Fruit fly (Drosophila melanogaster): ENCODE data around the gene Tsp86D.

Tsp86D gene

dm6 chr3R:10836924-10837323 lies 31.6 kb upstream of the Tsp86D start:
- TF ChIP-seq CG4404 (GFP tag; IDR thresholded peaks at IDR 0.05), result no peak
- TF ChIP-seq CG11247 (GFP tag; IDR thresholded peaks at IDR 0.05), result no peak
- TF ChIP-seq gt (GFP tag; IDR thresholded peaks at IDR 0.05), result no peak
- no peak for TF ChIP-seq Usf (GFP tag; optimal IDR thresholded peaks at IDR 0.05)
- peak; percentile 32 for TF ChIP-seq Med (GFP tag)
- no peak for TF ChIP-seq Xrp1 (GFP tag; IDR thresholded peaks at IDR 0.05)
- no peak for TF ChIP-seq lmd (GFP tag; IDR thresholded peaks at IDR 0.05)
- TF ChIP-seq oc (tag; optimal IDR thresholded peaks at IDR 0.05), result peak; percentile 44
- no peak for TF ChIP-seq Optix (GFP tag; IDR thresholded peaks at IDR 0.05)
- no peak for TF ChIP-seq CG6689 (GFP tag; IDR thresholded peaks at IDR 0.05)
- no peak for TF ChIP-seq CG2875 (GFP tag; optimal IDR thresholded peaks at IDR 0.05)
- TF ChIP-seq CG2199 (GFP tag; IDR thresholded peaks at IDR 0.05), result no peak
- no peak for TF ChIP-seq Atf3 (GFP tag; optimal IDR thresholded peaks at IDR 0.05)
- no peak for TF ChIP-seq crp (GFP tag; optimal IDR thresholded peaks at IDR 0.05)
- peak; percentile 98 for TF ChIP-seq CG10431 (GFP tag; optimal IDR thresholded peaks at IDR 0.05)
- no peak for TF ChIP-seq CG6175 (GFP tag; IDR thresholded peaks at IDR 0.05)
- no peak for TF ChIP-seq CG32532 (GFP tag; IDR thresholded peaks at IDR 0.05)
- TF ChIP-seq ranshi (GFP tag; IDR thresholded peaks at IDR 0.05), result no peak
- no peak for TF ChIP-seq CG9215 (GFP tag; IDR thresholded peaks at IDR 0.05)
- no peak for TF ChIP-seq chinmo (GFP tag; IDR thresholded peaks at IDR 0.05; ENCODE audit: partially characterized antibody)
- no peak for TF ChIP-seq Taf1 (GFP tag; IDR thresholded peaks at IDR 0.05)
- TF ChIP-seq repo (GFP tag; optimal IDR thresholded peaks at IDR 0.05), result no peak
- peak; percentile 91 for TF ChIP-seq Blimp-1 (GFP tag; optimal IDR thresholded peaks at IDR 0.05)
- TF ChIP-seq B-H1 (GFP tag; IDR thresholded peaks at IDR 0.05), result no peak
- TF ChIP-seq CG2116 (GFP tag; optimal IDR thresholded peaks at IDR 0.05), result no peak
- TF ChIP-seq cg (GFP tag; optimal IDR thresholded peaks at IDR 0.05), result no peak
- TF ChIP-seq wdn (GFP tag; IDR thresholded peaks at IDR 0.05), result no peak
- TF ChIP-seq Aef1 (GFP tag; IDR thresholded peaks at IDR 0.05), result no peak
- no peak for TF ChIP-seq zf30C (GFP tag; optimal IDR thresholded peaks at IDR 0.05)
- no peak for TF ChIP-seq vvl (GFP tag; IDR thresholded peaks at IDR 0.05)
- TF ChIP-seq al (GFP tag; IDR thresholded peaks at IDR 0.05), result no peak
- no peak for TF ChIP-seq CG3847 (GFP tag; IDR thresholded peaks at IDR 0.05)
- no peak for TF ChIP-seq crol (GFP tag; IDR thresholded peaks at IDR 0.05)
- TF ChIP-seq Ets65A (GFP tag), result peak; percentile 34
- no peak for TF ChIP-seq CG8944 (GFP tag; optimal IDR thresholded peaks at IDR 0.05)
- TF ChIP-seq insv (GFP tag; optimal IDR thresholded peaks at IDR 0.05), result no peak
- TF ChIP-seq Sin3A (optimal IDR thresholded peaks at IDR 0.05), result no peak

dm6 chr3R:10842422-10842821 lies 26.1 kb upstream of the Tsp86D start:
- TF ChIP-seq seq (GFP tag; IDR thresholded peaks at IDR 0.05), result no peak
- TF ChIP-seq BtbVII (GFP tag; optimal IDR thresholded peaks at IDR 0.05), result no peak
- no peak for TF ChIP-seq HmgD (GFP tag; optimal IDR thresholded peaks at IDR 0.05)
- no peak for TF ChIP-seq CG10431 (GFP tag; optimal IDR thresholded peaks at IDR 0.05)
- no peak for TF ChIP-seq NK7.1 (GFP tag; optimal IDR thresholded peaks at IDR 0.05)
- no peak for TF ChIP-seq CG10565 (GFP tag; optimal IDR thresholded peaks at IDR 0.05)
- no peak for TF ChIP-seq unc-4 (GFP tag; IDR thresholded peaks at IDR 0.05; ENCODE audit: partially characterized antibody)

Measured in whole organism, embryonic.